Worm (Caenorhabditis elegans) whole organism, L3 larva: ENCODE results near the gene Y41D4A.1.

Experiments
- pqm-1 ChIP-seq: fragments of 150-350 bp; optimal IDR thresholded peaks from 2 replicates; lab custom pipeline; 2017; ENCODE audit warnings: missing biosample characterization, missing genetic modification characterization, inconsistent platforms
- unc-39 ChIP-seq: sonication (generic microtip); optimal IDR thresholded peaks from 4 replicates; lab custom pipeline; 2017; ENCODE audit warnings: missing biosample characterization, missing genetic modification characterization

DNA sequence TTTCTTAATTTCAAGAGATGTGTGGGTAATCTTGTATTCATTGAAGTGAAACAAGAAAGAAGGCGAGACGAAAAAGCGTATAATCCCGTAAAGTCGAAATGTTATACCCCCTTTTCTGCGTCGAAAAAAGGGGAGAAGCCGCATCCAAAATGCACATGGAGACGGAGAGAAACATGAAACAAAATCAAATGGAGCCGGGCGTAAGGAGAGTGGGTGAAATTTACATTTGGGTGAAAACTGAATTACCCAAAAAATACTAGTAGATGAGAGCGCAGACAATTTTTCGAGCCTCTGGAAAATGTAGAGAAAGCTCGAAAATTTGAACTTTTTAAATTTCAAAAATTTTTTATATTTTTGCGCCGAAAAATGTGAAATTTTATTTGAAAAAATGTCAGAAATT is 44.3 kb downstream of the Y41D4A.1 start:
- TF ChIP-seq pqm-1 (tag; lab: Kevin White, UChicago), result no peak
- no peak for TF ChIP-seq unc-39 (tag; lab: Kevin White, UChicago)
